Worm (Caenorhabditis elegans) whole organism, L4 larva: Measurements from ENCODE around the gene gex-2.

Experiments
- D1046.2 ChIP-seq: fragments of 200-800 bp; sonication (Bioruptor generic); IDR thresholded peaks from 2 replicates; pipeline ENCODE4 v1.3.6; 2022; ENCODE audit warnings: missing genetic modification characterization, missing compliant biosample characterization
- F49E8.2 ChIP-seq: sonication (generic microtip); optimal IDR thresholded peaks from 2 replicates; lab custom pipeline; 2016; ENCODE audit warnings: missing compliant biosample characterization, mild to moderate bottlenecking, missing genetic modification characterization, borderline replicate concordance
- R02D3.7 ChIP-seq: fragments of 150-350 bp; sonication (generic microtip); optimal IDR thresholded peaks from 3 replicates; lab custom pipeline; 2014; ENCODE audit warnings: missing biosample characterization, missing genetic modification characterization
- T20F7.1 ChIP-seq: fragments of 200-800 bp; sonication (Bioruptor generic); optimal IDR thresholded peaks from 2 replicates; lab custom pipeline; 2018; ENCODE audit warnings: mild to moderate bottlenecking, missing genetic modification characterization, missing compliant biosample characterization
- Y48G9A.11 ChIP-seq: fragments of 200-800 bp; sonication (Bioruptor generic); IDR thresholded peaks from 2 replicates; pipeline ENCODE4 v1.3.6; 2022; ENCODE audit warnings: missing genetic modification reagents, missing genetic modification characterization, missing compliant biosample characterization
- ZK546.5 ChIP-seq, 2 experiments: sonication (generic microtip); optimal IDR thresholded peaks; 2 replicates each; lab custom pipeline; 2017; ENCODE audit warnings: missing biosample characterization in 2 of 2, missing genetic modification characterization in 2 of 2
- aha-1 ChIP-seq: fragments of 150-350 bp; peaks from one replicate; lab custom pipeline; 2014; ENCODE audit warnings: missing biosample characterization, missing genetic modification characterization
- ama-1 ChIP-seq: fragments of 150-350 bp; optimal IDR thresholded peaks from 2 replicates; lab custom pipeline; 2014; ENCODE audit warnings: inconsistent platforms, mixed read lengths
- attf-4 ChIP-seq: sonication (generic microtip); optimal IDR thresholded peaks from 3 replicates; lab custom pipeline; 2017; ENCODE audit warnings: missing biosample characterization, missing genetic modification characterization
- ceh-20 ChIP-seq: fragments of 200-800 bp; sonication (Bioruptor generic); IDR thresholded peaks from 2 replicates; pipeline ENCODE4 v1.3.6; 2022; ENCODE audit warnings: missing genetic modification reagents, missing genetic modification characterization, missing compliant biosample characterization
- ceh-44 ChIP-seq: fragments of 200-800 bp; sonication (Bioruptor generic); IDR thresholded peaks from 2 replicates; pipeline ENCODE4 v1.3.6; 2022; ENCODE audit warnings: missing genetic modification reagents, missing genetic modification characterization, missing compliant biosample characterization
- ces-1 ChIP-seq: fragments of 150-350 bp; sonication (generic microtip); optimal IDR thresholded peaks from 4 replicates; lab custom pipeline; 2014; ENCODE audit warnings: missing biosample characterization, missing genetic modification reagents, missing genetic modification characterization
- ctbp-1 ChIP-seq: fragments of 200-800 bp; sonication (Bioruptor generic); IDR thresholded peaks from 2 replicates; pipeline ENCODE4 v1.3.6; 2022; ENCODE audit warnings: missing genetic modification reagents, missing genetic modification characterization, missing compliant biosample characterization
- daf-16 ChIP-seq, 3 experiments: sonication (generic microtip); optimal IDR thresholded peaks; 2 replicates each; lab custom pipeline; 2016 to 2017; ENCODE audit warnings: missing genetic modification characterization in 3 of 3, missing genetic modification reagents in 3 of 3, mild to moderate bottlenecking in 2 of 3, missing compliant biosample characterization in 2 of 3, missing biosample characterization in 1 of 3, moderate library complexity in 1 of 3
- daf-19 ChIP-seq: fragments of 200-800 bp; sonication (Bioruptor generic); conservative IDR thresholded peaks from 2 replicates; pipeline ENCODE4 v1.3.6; 2022; ENCODE audit warnings: missing genetic modification characterization, missing compliant biosample characterization
- dmd-9 ChIP-seq: fragments of 200-800 bp; sonication (Bioruptor generic); IDR thresholded peaks from 2 replicates; pipeline ENCODE4 v1.3.6; 2022; ENCODE audit warnings: missing genetic modification reagents, missing genetic modification characterization, missing compliant biosample characterization
- egl-43 ChIP-seq: fragments of 200-800 bp; sonication (Bioruptor generic); IDR thresholded peaks from 2 replicates; pipeline ENCODE4 v1.3.6; 2022; ENCODE audit warnings: missing genetic modification reagents, missing genetic modification characterization, missing compliant biosample characterization
- fos-1 ChIP-seq: fragments of 150-350 bp; optimal IDR thresholded peaks from 2 replicates; lab custom pipeline; 2014; ENCODE audit warnings: missing biosample characterization, missing genetic modification characterization
- hif-1 ChIP-seq, 2 experiments: sonication (generic microtip); optimal IDR thresholded peaks; 2 replicates each; lab custom pipeline; 2016 to 2017; ENCODE audit warnings: missing compliant biosample characterization in 2 of 2, missing genetic modification characterization in 2 of 2, missing genetic modification reagents in 2 of 2, missing genotype in 2 of 2, mild to moderate bottlenecking in 1 of 2
- hlh-11 ChIP-seq: fragments of 200-800 bp; sonication (Bioruptor generic); optimal IDR thresholded peaks from 2 replicates; lab custom pipeline; 2018; ENCODE audit warnings: mild to moderate bottlenecking, missing genetic modification characterization, missing compliant biosample characterization
- lim-7 ChIP-seq: fragments of 200-800 bp; sonication (Bioruptor generic); IDR thresholded peaks from 2 replicates; pipeline ENCODE4 v1.3.6; 2022; ENCODE audit warnings: missing genetic modification characterization, missing compliant biosample characterization
- lin-1 ChIP-seq: fragments of 200-800 bp; sonication (Bioruptor generic); IDR thresholded peaks from 2 replicates; pipeline ENCODE4 v1.3.6; 2022; ENCODE audit warnings: missing genetic modification reagents, missing genetic modification characterization, missing compliant biosample characterization
- lin-29 ChIP-seq: fragments of 200-800 bp; sonication (Bioruptor generic); IDR thresholded peaks from 2 replicates; pipeline ENCODE4 v1.3.6; 2022; ENCODE audit warnings: missing genetic modification reagents, missing genetic modification characterization, missing compliant biosample characterization
- lin-38 ChIP-seq: fragments of 200-800 bp; sonication (Bioruptor generic); IDR thresholded peaks from 2 replicates; pipeline ENCODE4 v1.3.6; 2022; ENCODE audit warnings: missing genetic modification reagents, missing genetic modification characterization, missing compliant biosample characterization
- lir-3 ChIP-seq: sonication (generic microtip); optimal IDR thresholded peaks from 2 replicates; lab custom pipeline; 2016; ENCODE audit warnings: mild to moderate bottlenecking, missing genetic modification characterization, missing compliant biosample characterization
- lsy-2 ChIP-seq, 2 experiments: fragments of 150-350 bp in 1 of 2; sonication (generic microtip) in 1 of 2; optimal IDR thresholded peaks; 2 replicates each; lab custom pipeline; 2014 to 2017; ENCODE audit warnings: missing biosample characterization in 2 of 2, missing genetic modification characterization in 2 of 2
- madf-9 ChIP-seq: fragments of 200-800 bp; sonication (Bioruptor generic); conservative IDR thresholded peaks from 2 replicates; pipeline ENCODE4 v1.3.6; 2022; ENCODE audit warnings: missing genetic modification reagents, missing genetic modification characterization, missing compliant biosample characterization
- mes-2 ChIP-seq: sonication (generic microtip); optimal IDR thresholded peaks from 2 replicates; lab custom pipeline; 2016; ENCODE audit warnings: missing genotype, mild to moderate bottlenecking, missing genetic modification characterization, missing compliant biosample characterization; ENCODE audit not compliant: poor library complexity, severe bottlenecking
- mxl-2 ChIP-seq: fragments of 200-800 bp; sonication (Bioruptor generic); conservative IDR thresholded peaks from 2 replicates; pipeline ENCODE4 v1.3.6; 2022; ENCODE audit warnings: missing genetic modification reagents, missing genetic modification characterization, missing compliant biosample characterization
- mxl-3 ChIP-seq: fragments of 200-800 bp; sonication (Bioruptor generic); optimal IDR thresholded peaks from 2 replicates; lab custom pipeline; 2018; ENCODE audit warnings: mild to moderate bottlenecking, missing genetic modification characterization, missing compliant biosample characterization
- nhr-102 ChIP-seq: sonication (generic microtip); optimal IDR thresholded peaks from 2 replicates; lab custom pipeline; 2016; ENCODE audit warnings: mild to moderate bottlenecking, missing genetic modification characterization, moderate library complexity, missing compliant biosample characterization
- nhr-11 ChIP-seq: fragments of 150-350 bp; optimal IDR thresholded peaks from 2 replicates; lab custom pipeline; 2014; ENCODE audit warnings: missing biosample characterization, missing genetic modification characterization
- nhr-42 ChIP-seq: fragments of 200-800 bp; sonication (Bioruptor generic); IDR thresholded peaks from 2 replicates; pipeline ENCODE4 v1.3.6; 2022; ENCODE audit warnings: missing genetic modification characterization, missing compliant biosample characterization
- nhr-77 ChIP-seq: fragments of 150-350 bp; optimal IDR thresholded peaks from 2 replicates; lab custom pipeline; 2014; ENCODE audit warnings: missing biosample characterization, missing genetic modification characterization
- set-16 ChIP-seq: fragments of 200-800 bp; sonication (Bioruptor generic); IDR thresholded peaks from 2 replicates; pipeline ENCODE4 v1.3.6; 2022; ENCODE audit warnings: missing genetic modification reagents, missing genetic modification characterization, missing compliant biosample characterization
- skn-1 ChIP-seq: fragments of 150-350 bp; optimal IDR thresholded peaks from 2 replicates; lab custom pipeline; 2014; ENCODE audit warnings: missing biosample characterization, missing genetic modification characterization
- spr-3 ChIP-seq: fragments of 200-800 bp; sonication (Bioruptor generic); optimal IDR thresholded peaks from 2 replicates; lab custom pipeline; 2018; ENCODE audit warnings: mild to moderate bottlenecking, missing genetic modification characterization, missing compliant biosample characterization
- tag-97 ChIP-seq: fragments of 200-800 bp; sonication (Bioruptor generic); IDR thresholded peaks from 2 replicates; pipeline ENCODE4 v1.3.6; 2022; ENCODE audit warnings: missing genetic modification characterization, missing compliant biosample characterization
- tra-1 ChIP-seq: fragments of 200-800 bp; sonication (Bioruptor generic); IDR thresholded peaks from 2 replicates; pipeline ENCODE4 v1.3.6; 2022; ENCODE audit warnings: missing genetic modification reagents, missing genetic modification characterization, missing compliant biosample characterization
- unc-130 ChIP-seq: sonication (generic microtip); optimal IDR thresholded peaks from 2 replicates; lab custom pipeline; 2016; ENCODE audit warnings: missing genetic modification reagents, missing genetic modification characterization, missing compliant biosample characterization
- unc-62 ChIP-seq, 3 experiments: fragments of 150-350 bp in 1 of 3; sonication (generic microtip); optimal IDR thresholded peaks in 2 of 3; peaks in 1 of 3; 1 replicate in 1 of 3; 2 replicates in 2 of 3; lab custom pipeline; 2014 to 2017; ENCODE audit warnings: missing biosample characterization in 3 of 3, missing genetic modification characterization in 3 of 3, missing genetic modification reagents in 3 of 3, missing genotype in 1 of 3
- vab-7 ChIP-seq: fragments of 200-800 bp; sonication (Bioruptor generic); IDR thresholded peaks from 2 replicates; pipeline ENCODE4 v1.3.6; 2022; ENCODE audit warnings: missing genetic modification reagents, missing genetic modification characterization, missing compliant biosample characterization
- zag-1 ChIP-seq: fragments of 150-350 bp; optimal IDR thresholded peaks from 2 replicates; lab custom pipeline; 2014; ENCODE audit warnings: missing biosample characterization, missing genetic modification characterization
- zfp-3 ChIP-seq: fragments of 200-800 bp; sonication (Bioruptor generic); conservative IDR thresholded peaks from 2 replicates; pipeline ENCODE4 v1.3.6; 2022; ENCODE audit warnings: missing genetic modification reagents, missing genetic modification characterization, missing compliant biosample characterization
- zip-2 ChIP-seq: fragments of 150-350 bp; optimal IDR thresholded peaks from 2 replicates; lab custom pipeline; 2014; ENCODE audit warnings: missing biosample characterization, missing genetic modification characterization
- ztf-7 ChIP-seq: fragments of 150-350 bp; optimal IDR thresholded peaks from 2 replicates; lab custom pipeline; 2014; ENCODE audit warnings: missing biosample characterization, missing genetic modification characterization

Gene gex-2

DNA sequence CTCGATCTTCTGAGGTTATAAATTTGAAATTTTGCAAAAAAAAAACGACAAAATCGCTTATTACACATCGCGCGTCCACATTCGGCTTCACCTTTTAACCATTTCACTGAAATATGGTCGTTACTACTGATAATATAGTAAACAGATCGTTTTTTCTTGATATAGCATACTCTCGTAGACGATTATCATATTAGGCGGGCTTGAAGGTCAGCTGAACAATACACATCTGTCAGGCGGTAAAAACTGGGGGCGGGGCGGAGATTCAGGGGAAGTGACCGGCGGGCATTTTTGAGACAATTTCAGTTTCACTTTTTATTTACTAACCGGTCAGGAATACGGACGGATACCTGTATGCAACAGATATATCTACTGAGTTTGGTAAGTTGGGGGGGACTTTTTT lies 42.7 kb downstream of the gex-2 start, which contains the start of gene C18H7.1:
Gene C18H7.1, plus strand, starts transcription at position 301 of the 400 bp plus-strand sequence.
- TF ChIP-seq daf-16 (GFP tag; optimal IDR thresholded peaks at IDR 0.05; lab: Kevin White, UChicago) = no peak
- no peak for TF ChIP-seq daf-16 (tag; optimal IDR thresholded peaks at IDR 0.05; lab: Kevin White, UChicago)
- no peak for TF ChIP-seq nhr-77 (tag; lab: Kevin White, UChicago)
- TF ChIP-seq unc-130 = no peak
- TF ChIP-seq zag-1 (tag; lab: Kevin White, UChicago) = no peak
- no peak for TF ChIP-seq lim-7 (GFP tag; lab: Robert Waterston, UW)
- TF ChIP-seq Y48G9A.11 (GFP tag; lab: Robert Waterston, UW) = no peak
- TF ChIP-seq spr-3 = no peak
- TF ChIP-seq ctbp-1 (GFP tag; lab: Robert Waterston, UW) = no peak
- no peak for TF ChIP-seq attf-4

DNA sequence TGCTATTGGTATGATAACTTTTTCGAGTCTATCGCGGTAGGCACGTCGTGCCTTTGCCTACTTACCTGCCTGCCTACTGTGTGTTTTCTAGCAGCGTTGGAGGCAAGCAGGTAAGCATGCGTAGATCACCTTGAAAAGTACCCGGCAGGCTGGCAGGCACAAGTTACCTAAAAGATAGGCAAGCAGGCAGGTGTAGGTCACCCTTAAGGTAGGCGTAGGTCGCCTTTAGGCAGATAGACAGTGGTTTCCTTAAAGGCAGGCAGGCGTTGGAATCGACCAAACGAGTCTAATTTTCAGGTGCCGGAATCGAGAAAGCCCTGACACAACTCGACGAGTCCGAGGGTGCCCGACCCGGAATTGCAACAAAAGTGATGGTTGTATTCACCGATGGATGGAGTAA lies 47.2 kb downstream of the gex-2 start:
- TF ChIP-seq lin-38 (GFP tag; lab: Robert Waterston, UW) (no peak), unc-62 (GFP tag; optimal IDR thresholded peaks at IDR 0.05 in 1 of 2; lab: Kevin White, UChicago) (peak in 1 of 2 experiments; percentile 67), unc-62 (tag; optimal IDR thresholded peaks at IDR 0.05; lab: Kevin White, UChicago) (no peak)

DNA sequence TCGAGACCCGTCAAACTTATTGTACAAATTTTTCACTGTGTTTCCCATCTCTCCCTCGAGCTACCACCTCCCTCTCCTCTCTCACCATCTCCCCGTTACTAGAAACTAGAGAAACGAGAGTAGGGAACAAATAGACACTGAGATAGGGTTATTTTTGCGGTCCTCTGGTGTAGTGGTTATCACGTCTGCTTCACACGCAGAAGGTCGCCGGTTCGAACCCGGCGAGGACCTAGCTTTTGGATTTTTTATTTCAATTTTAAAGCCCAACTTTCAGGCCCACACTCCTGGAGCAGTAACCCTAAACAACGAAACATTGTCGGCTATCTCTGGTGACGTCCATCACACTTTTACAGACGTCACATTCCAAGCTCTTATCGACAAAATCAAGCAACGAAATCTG lies 47.8 kb downstream of the gex-2 start:
- TF ChIP-seq T20F7.1 (GFP tag; lab: Kevin White, UChicago) (no peak), ztf-7 (peak; percentile 24), aha-1 (tag; lab: Kevin White, UChicago) (peak; percentile 96), ama-1 (no peak), fos-1 (no peak), lir-3 (tag; lab: Kevin White, UChicago) (peak; percentile 40), madf-9 (GFP tag; lab: Robert Waterston, UW) (peak; percentile 67; the same call in 1 of the 2 replicates), set-16 (no peak), mxl-2 (GFP tag; lab: Robert Waterston, UW) (no peak), nhr-42 (peak; percentile 78; the same call in 1 of the 2 replicates), skn-1 (tag; lab: Kevin White, UChicago) (no peak), D1046.2 (GFP tag; lab: Robert Waterston, UW) (0 out of 2 replicates have a peak, but pooled peaks have one; percentile 50), dmd-9 (GFP tag; lab: Robert Waterston, UW) (peak; percentile 71), nhr-102 (tag; lab: Kevin White, UChicago) (no peak), daf-19 (GFP tag; lab: Robert Waterston, UW) (0 out of 2 replicates have a peak, but pooled peaks have one; percentile 43), hif-1 (tag; optimal IDR thresholded peaks at IDR 0.05; lab: Kevin White, UChicago) (peak in 1 of 2 experiments; percentile 43), vab-7 (GFP tag; lab: Robert Waterston, UW) (peak; percentile 65; the same call in 1 of the 2 replicates), lsy-2 (tag; optimal IDR thresholded peaks at IDR 0.05; lab: Kevin White, UChicago) (no peak), lim-7 (GFP tag; lab: Robert Waterston, UW) (peak; percentile 85), lin-1 (GFP tag; lab: Robert Waterston, UW) (peak; percentile 60; the same call in 1 of the 2 replicates), hlh-11 (tag; lab: Kevin White, UChicago) (peak; percentile 47), ceh-44 (GFP tag; lab: Robert Waterston, UW) (0 out of 2 replicates have a peak, but pooled peaks have one; percentile 35), lin-38 (GFP tag; lab: Robert Waterston, UW) (no peak), nhr-11 (no peak), egl-43 (GFP tag; lab: Robert Waterston, UW) (peak; percentile 90), ZK546.5 (tag; optimal IDR thresholded peaks at IDR 0.05; lab: Kevin White, UChicago) (no peak), R02D3.7 (tag; lab: Kevin White, UChicago) (no peak), mes-2 (tag; lab: Kevin White, UChicago) (no peak), ceh-20 (0 out of 2 replicates have a peak, but pooled peaks have one; percentile 30), lin-29 (GFP tag; lab: Robert Waterston, UW) (no peak), F49E8.2 (no peak), unc-62 (GFP tag; optimal IDR thresholded peaks at IDR 0.05 in 1 of 2; lab: Kevin White, UChicago) (peak in 1 of 2 experiments; percentile 55), unc-62 (tag; optimal IDR thresholded peaks at IDR 0.05; lab: Kevin White, UChicago) (no peak), ces-1 (no peak), zip-2 (tag; lab: Kevin White, UChicago) (no peak), tag-97 (GFP tag; lab: Robert Waterston, UW) (no peak), tra-1 (peak; percentile 62), zfp-3 (GFP tag; lab: Robert Waterston, UW) (0 out of 2 replicates have a peak, but pooled peaks have one; percentile 37), mxl-3 (GFP tag; lab: Kevin White, UChicago) (peak; percentile 20)
